Worm (Caenorhabditis elegans): Measurements from ENCODE around the gene Y5H2A.4.

DNA sequence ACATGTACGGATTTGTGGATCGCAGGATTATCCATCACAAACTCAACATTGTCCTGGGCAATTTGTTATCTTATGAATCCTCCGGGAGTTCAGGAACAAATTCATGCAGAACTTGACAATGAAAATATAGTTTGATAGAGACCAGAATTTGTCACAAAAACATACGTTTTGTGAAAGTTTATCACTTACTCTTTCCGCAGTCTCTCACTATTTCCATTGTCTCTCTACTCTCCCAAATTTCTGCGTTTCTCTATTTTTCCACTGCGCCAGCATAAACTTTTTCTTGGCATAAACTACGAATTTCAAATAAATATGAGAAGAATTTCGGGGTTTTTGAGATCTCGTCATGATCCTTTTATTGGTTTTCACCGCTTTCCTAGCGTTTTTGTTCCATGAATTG lies 31.5 kb downstream of the Y5H2A.4 start, which contains the start of gene cyp-33C3:
- no peak for TF ChIP-seq unc-62 (GFP tag; optimal IDR thresholded peaks at IDR 0.05)
- no peak for TF ChIP-seq tbx-2 (tag; optimal IDR thresholded peaks at IDR 0.05)
- no peak for TF ChIP-seq fkh-10 (GFP tag; optimal IDR thresholded peaks at IDR 0.05)
- no peak for TF ChIP-seq ceh-16 (tag; optimal IDR thresholded peaks at IDR 0.05)
- TF ChIP-seq nhr-12 (tag; optimal IDR thresholded peaks at IDR 0.05): no peak
- TF ChIP-seq nfya-1 (tag; optimal IDR thresholded peaks at IDR 0.05; ENCODE audit: insufficient read depth): no peak
- no peak for TF ChIP-seq ztf-11 (tag; optimal IDR thresholded peaks at IDR 0.05)
- TF ChIP-seq pqm-1 (tag; optimal IDR thresholded peaks at IDR 0.05): no peak
- no peak for TF ChIP-seq ceh-9 (tag; optimal IDR thresholded peaks at IDR 0.05)
- no peak for TF ChIP-seq ZK546.5 (tag; optimal IDR thresholded peaks at IDR 0.05)
- peak; percentile 18 for TF ChIP-seq elt-2 (tag; optimal IDR thresholded peaks at IDR 0.05)
- no peak for TF ChIP-seq fos-1 (tag; optimal IDR thresholded peaks at IDR 0.05)
- no peak for TF ChIP-seq elt-3 (tag; optimal IDR thresholded peaks at IDR 0.05)
